Worm (Caenorhabditis elegans) whole organism, L3 larva: ENCODE results near the gene C25E10.16.
A peak's percentile ranks its signal among the peaks of the same experiment; 100 is the strongest.

Experiments
- elt-3 ChIP-seq, 3 experiments: fragments of 150-350 bp in 1 of 3; sonication (generic microtip) in 2 of 3; optimal IDR thresholded peaks; 2 replicates in 2 of 3; 4 replicates in 1 of 3; lab custom pipeline; 2014 to 2017; ENCODE audit warnings: missing biosample characterization in 3 of 3, missing genetic modification characterization in 3 of 3
- eor-1 ChIP-seq, 2 experiments: fragments of 150-350 bp; optimal IDR thresholded peaks; 2 replicates each; lab custom pipeline; 2014 to 2018; ENCODE audit warnings: missing biosample characterization in 2 of 2, missing genetic modification characterization in 2 of 2
- lsy-12 ChIP-seq: sonication (generic microtip); optimal IDR thresholded peaks from 2 replicates; lab custom pipeline; 2016; ENCODE audit warnings: mild to moderate bottlenecking, missing genetic modification characterization, missing compliant biosample characterization
- pqm-1 ChIP-seq: fragments of 150-350 bp; optimal IDR thresholded peaks from 2 replicates; lab custom pipeline; 2017; ENCODE audit warnings: missing biosample characterization, missing genetic modification characterization, inconsistent platforms
- tbx-2 ChIP-seq: sonication (generic microtip); optimal IDR thresholded peaks from 2 replicates; lab custom pipeline; 2016; ENCODE audit warnings: mild to moderate bottlenecking, missing genetic modification characterization, missing compliant biosample characterization
- zag-1 ChIP-seq: fragments of 150-350 bp; optimal IDR thresholded peaks from 2 replicates; lab custom pipeline; 2014; ENCODE audit warnings: missing biosample characterization, missing genetic modification characterization
- ztf-11 ChIP-seq: fragments of 150-350 bp; optimal IDR thresholded peaks from 2 replicates; lab custom pipeline; 2014; ENCODE audit warnings: missing biosample characterization, missing genetic modification characterization

DNA sequence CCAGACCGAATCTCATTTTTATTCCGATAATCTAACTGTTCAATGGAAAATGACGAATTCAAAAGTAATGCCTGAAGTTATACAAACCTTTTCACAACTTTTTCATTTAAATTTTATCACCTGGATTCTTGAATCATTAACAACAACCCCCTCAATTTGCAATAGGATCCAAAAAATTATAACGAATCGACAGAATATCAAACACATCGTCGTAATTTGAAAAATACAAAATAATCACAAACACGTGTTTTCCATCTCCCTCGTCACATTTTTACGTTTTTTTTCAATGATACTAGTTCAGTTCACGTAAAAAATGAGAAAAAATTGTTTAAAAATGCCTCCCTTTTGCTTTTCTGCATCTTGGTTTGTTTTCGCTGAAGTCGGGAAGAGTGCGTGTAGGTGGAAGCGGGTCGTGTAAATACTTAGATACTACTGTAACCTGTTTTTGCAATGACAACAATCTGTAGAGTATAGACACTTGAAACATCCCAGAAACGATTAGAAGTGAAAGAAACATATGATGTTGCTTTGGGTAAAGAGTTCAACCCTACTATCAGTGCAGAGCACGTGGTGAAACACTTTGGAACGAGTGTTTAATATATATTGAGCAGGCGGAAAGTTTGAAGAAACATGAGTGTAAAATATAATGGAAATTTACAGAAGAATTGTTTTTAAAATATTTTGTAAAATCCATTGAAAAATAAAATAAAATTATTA, 14.1 kb upstream of the C25E10.16 start, which contains the start of gene oac-50:
- TF ChIP-seq ztf-11 (tag; lab: Kevin White, UChicago) = no peak
- no peak for TF ChIP-seq eor-1 (tag; optimal IDR thresholded peaks at IDR 0.05; lab: Kevin White, UChicago)
- TF ChIP-seq elt-3 (tag; optimal IDR thresholded peaks at IDR 0.05; lab: Kevin White, UChicago) = no peak
- TF ChIP-seq pqm-1 (tag; lab: Kevin White, UChicago) = peak; percentile 79
- no peak for TF ChIP-seq tbx-2 (tag; lab: Kevin White, UChicago)
- no peak for TF ChIP-seq lsy-12
- TF ChIP-seq zag-1 = no peak
